Fruit fly (Drosophila melanogaster) S2 (cell line): ENCODE measurements around the gene CG7173.

Experiments
- CG8478 ChIP-seq: fragments of >200 bp; optimal IDR thresholded peaks from 2 replicates; lab custom pipeline; 2018
- CTCF ChIP-seq, 2 experiments: fragments of >200 bp; optimal IDR thresholded peaks; 2 replicates each; lab custom pipeline; 2018

CG7173 gene

DNA sequence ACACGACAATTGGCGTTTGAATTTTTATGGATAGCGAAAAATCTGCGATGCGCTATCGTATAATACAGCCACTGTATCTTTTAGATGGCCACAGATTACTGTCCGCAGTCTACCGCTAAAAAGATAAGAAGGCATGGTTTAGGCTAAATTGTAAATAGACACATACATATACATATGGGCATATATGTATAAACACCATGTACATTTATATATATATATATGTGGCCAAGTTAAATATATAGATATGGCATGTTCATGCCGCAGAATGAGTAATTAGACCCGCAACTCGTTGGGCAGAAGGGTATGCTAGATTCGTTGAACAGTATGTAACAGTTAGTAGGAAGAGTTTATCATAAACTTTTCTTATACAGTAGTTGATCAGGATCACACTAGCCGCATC lies 4.1 kb upstream of the CG7173 start, which contains the start of gene CapaR:
Gene CapaR (minus strand): TSS at position 101 of the 400 bp plus-strand sequence.
- no peak for TF ChIP-seq CTCF (optimal IDR thresholded peaks at IDR 0.05; lab: Kevin White, UChicago)
- TF ChIP-seq CG8478: no peak

DNA sequence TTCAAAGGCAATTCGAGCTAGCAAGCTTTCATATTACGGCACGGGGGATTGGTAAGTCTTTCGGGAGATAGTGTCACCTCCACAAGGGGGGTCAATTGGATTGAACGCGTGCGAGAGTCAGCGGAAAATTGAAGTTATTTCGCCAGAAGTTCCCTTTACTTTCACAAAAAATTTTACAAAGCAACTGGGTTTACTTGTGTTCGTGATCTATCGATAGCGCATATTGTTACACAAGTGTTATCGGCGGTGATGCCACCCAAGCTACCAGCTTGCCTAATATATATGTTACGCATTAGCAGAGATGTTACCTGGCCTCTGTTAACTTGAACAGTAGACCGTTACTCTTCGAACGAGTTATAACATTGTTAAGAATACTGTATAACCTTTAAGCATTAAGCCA lies 3.3 kb downstream of the CG7173 start, which contains the start of gene Wnk:
Gene Wnk (minus strand): TSS at position 177 of the 400 bp plus-strand sequence.
- no peak for TF ChIP-seq CG8478
- no peak for TF ChIP-seq CTCF (optimal IDR thresholded peaks at IDR 0.05; lab: Kevin White, UChicago)

DNA sequence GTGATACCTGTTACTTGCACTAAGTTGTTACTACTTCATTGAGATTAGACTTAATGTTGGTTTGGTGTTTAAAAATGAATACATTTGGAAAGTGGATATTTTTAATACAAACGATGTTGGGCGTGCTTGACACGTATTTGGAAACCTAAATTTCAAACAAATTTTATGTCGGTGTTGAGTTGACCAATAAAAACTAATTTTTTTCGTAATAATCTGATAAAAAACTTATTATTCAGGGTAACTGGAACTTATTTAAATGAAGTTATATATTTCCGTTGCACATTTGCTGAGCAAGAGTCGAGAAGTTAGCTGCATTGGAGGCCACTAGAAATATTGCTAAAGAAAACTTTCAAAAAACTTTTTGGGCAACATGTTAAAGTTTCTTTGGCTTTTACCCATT lies 16.0 kb downstream of the CG7173 start, which contains the start of gene CG33290:
Gene CG33290 (plus strand): TSS at position 301 of the 400 bp plus-strand sequence.
- TF ChIP-seq CG8478 (no peak), CTCF (optimal IDR thresholded peaks at IDR 0.05; lab: Kevin White, UChicago) (no peak)

DNA sequence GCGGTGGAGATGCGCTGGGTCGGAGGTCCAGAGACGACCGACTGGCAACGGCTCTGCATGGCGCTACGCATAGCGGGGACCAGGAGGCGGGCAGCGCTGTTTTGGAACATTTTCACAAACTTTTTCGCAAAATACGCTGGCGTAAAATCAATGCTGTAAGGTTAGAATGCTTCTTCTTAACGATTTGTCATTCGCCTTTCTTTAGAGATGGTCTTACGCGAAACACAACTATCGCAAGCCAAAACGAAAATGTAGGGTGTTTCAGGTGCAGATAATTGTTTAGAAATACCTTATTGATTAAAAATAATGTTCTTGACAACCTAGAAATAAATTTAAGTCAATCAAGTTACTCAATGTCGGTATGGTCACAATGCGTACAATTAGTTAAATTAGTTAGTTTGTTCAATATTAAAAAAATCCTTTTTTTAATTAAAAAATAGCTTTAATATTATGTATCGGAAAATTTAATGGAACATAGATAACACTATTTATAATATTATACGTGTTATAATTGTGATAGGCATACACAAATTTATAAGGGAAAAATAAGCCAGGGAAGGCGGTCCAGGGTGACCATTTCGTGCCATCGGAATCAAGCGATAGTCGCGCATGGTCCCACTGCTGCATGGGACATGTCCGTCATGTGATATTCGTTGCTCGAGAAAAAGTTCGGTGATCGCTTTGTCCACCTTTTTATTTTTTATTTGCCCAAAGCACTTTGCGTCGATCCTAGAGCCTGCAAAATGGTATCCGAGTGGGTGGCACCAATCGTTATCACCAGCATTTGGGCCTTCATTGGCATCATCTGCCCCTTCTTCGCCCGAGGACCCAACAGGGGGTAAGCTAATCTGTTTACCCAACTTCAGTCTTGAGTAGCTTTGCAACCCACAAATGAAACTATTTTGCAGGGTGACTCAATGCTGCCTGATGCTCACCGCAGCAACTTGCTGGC lies 18.5 kb downstream of the CG7173 start, which contains the start of the genes COX8 and VhaM9.7-b:
Gene COX8 (minus strand): TSS at position 203 of the 952 bp plus-strand sequence.
Gene VhaM9.7-b (plus strand): TSS at position 618 of the 952 bp plus-strand sequence.
- TF ChIP-seq CG8478 (no peak), CTCF (optimal IDR thresholded peaks at IDR 0.05; lab: Kevin White, UChicago) (peak; percentile 13 to 14)

DNA sequence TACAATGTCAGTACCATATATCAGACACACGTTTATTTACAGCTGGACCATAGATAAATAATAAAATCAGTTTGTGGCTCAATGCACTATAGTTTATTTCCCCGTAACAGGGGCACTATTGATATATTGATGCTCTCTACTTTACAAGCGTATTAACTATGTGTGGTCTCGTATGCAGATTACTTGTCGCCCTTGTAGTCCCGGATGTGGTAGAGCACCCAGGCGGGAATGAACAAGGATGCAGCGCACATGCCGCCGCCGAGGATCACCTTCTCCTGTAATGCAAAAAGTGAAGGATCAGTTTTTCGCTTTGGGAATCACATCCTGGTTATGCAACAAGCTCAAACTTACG lies 19.2 kb downstream of the CG7173 start:
- no peak for TF ChIP-seq CTCF (optimal IDR thresholded peaks at IDR 0.05; lab: Kevin White, UChicago)
- TF ChIP-seq CG8478: no peak

DNA sequence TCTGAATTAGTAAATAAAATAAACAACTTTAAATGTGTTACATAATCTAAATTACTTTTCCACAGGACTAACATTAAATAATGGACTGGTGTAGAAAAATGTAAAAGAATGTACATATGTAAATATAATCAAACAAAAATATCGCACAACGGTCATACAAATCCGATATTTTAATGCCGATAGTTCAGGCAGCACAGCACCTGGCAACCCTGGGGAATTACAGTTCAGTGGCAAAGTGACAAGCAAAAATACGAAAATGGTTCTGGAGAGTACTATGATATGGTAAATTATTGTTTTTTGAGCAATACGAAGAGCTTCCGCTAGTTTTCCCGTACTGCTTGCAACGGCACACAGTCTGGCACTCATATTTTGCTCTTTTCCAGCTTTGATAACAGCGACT lies 21.2 kb downstream of the CG7173 start, which contains the start of gene Rpn10:
Gene Rpn10 (plus strand): TSS at position 144 of the 400 bp plus-strand sequence.
- TF ChIP-seq CTCF (optimal IDR thresholded peaks at IDR 0.05; lab: Kevin White, UChicago) (peak; percentile 39 to 50), CG8478 (no peak)

DNA sequence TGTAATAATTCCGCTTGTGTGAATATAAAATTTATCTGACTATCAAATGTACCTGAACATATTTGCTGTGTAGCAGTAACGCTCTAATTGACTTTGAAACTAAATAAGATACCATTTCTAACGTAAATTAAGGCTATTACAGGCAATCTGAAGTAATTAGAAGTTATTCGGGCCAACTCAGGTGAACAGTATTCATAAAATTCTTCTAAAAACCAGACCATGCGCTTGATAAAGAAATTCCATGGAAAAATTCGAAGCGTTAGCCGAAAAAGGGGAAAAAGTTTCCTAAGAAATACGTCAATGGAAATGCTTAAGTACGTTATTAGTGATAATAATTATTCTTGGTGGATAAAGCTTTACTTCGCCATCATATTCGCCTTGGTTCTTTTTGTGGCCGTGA lies 23.7 kb downstream of the CG7173 start, which contains the start of gene ppk5:
Gene ppk5 (plus strand): TSS at position 301 of the 400 bp plus-strand sequence.
- TF ChIP-seq CG8478: no peak
- no peak for TF ChIP-seq CTCF (optimal IDR thresholded peaks at IDR 0.05; lab: Kevin White, UChicago)

DNA sequence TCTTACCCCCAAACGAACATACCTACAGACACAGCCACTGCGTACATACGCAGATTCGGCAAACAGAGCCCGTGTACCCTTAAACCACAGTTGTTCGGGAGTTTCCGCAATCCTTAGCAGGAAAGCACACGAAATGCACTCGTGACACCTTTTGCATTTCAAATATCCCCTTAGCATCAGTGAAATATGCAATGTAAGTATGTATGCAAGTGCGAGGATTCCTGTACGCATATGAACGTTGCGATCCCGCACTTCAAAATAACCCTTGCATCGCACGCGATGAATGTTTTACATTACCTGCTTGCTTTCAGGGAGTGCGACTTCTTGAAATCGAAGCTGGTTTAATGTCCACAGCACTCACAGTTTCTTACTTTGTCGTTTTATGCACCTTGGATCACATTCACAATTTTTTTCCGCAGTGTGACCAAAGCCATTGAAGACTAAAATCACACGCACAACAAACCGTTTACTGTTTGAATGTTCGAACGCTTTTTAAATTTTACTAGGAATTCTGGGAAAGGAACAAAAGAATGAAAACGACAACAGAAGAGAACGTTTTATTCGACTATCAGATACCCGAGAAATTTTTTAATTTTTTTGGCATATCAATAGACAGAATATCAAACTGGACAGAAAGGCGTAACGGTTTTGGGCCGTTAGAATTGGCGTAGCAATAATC lies 24.6 kb downstream of the CG7173 start, which contains the start of gene Mkrn1:
Gene Mkrn1 (minus strand): TSS at position 444 of the 679 bp plus-strand sequence.
- TF ChIP-seq CG8478: no peak
- peak in 1 of 2 experiments; percentile 40 for TF ChIP-seq CTCF (optimal IDR thresholded peaks at IDR 0.05; lab: Kevin White, UChicago)

DNA sequence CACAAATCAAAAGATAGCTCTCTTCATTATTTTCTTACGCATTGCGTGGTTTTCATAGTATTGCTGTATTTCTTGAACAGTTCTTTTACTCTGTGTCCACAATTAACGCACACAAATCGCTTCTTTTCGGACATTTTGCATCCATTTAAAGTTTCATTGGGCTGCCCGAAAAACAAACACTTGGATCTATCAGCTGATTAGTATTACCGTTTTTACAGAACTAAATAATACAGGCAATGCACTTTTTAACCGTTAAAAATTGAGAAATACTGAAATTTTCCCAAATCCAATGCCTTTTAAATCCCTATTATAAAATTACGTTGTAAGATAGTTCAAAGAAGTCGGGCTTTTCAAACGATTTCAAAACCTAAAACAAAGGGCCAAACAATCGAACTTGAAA lies 28.9 kb downstream of the CG7173 start, which contains the start of gene Arv1:
Gene Arv1 (minus strand): TSS at position 226 of the 400 bp plus-strand sequence.
- no peak for TF ChIP-seq CTCF (optimal IDR thresholded peaks at IDR 0.05; lab: Kevin White, UChicago)
- no peak for TF ChIP-seq CG8478

DNA sequence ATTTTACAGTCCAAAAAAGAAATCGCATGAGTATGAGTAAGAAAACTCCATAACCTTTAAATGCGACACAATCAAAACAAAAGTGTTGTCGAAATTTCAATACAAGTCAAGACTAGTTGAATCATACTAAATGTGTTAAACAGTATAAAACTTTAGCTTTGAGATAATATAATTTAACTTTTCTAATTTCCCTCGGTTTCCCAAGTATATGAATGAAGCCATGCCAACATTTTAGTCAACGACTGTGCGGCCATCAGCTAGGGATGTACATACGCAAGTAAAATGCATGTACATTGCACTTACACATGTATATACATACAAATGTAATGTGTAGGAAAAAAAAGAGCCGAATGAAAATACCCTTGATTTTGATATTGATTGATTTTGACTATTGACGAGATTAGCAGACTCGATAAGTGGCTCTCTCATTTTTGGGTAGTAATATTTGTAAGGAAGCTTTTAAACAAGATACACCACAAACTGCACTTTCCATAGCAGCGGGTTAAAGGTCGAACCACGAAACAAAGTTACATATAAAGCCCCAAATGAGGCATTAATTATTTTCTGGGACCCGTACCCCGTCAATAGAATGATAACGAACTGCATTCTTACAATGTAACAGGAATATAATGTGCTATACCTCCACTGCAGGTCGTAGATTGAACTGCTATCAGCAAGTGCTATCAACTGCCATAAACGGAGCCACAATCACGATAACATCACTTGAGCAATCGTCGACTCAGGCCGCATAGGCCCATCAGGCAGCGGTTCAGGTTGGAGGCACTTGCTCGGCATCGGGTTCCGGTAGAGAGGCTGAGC lies 33.7 kb downstream of the CG7173 start:
- TF ChIP-seq CTCF (optimal IDR thresholded peaks at IDR 0.05; lab: Kevin White, UChicago) (no peak), CG8478 (no peak)

DNA sequence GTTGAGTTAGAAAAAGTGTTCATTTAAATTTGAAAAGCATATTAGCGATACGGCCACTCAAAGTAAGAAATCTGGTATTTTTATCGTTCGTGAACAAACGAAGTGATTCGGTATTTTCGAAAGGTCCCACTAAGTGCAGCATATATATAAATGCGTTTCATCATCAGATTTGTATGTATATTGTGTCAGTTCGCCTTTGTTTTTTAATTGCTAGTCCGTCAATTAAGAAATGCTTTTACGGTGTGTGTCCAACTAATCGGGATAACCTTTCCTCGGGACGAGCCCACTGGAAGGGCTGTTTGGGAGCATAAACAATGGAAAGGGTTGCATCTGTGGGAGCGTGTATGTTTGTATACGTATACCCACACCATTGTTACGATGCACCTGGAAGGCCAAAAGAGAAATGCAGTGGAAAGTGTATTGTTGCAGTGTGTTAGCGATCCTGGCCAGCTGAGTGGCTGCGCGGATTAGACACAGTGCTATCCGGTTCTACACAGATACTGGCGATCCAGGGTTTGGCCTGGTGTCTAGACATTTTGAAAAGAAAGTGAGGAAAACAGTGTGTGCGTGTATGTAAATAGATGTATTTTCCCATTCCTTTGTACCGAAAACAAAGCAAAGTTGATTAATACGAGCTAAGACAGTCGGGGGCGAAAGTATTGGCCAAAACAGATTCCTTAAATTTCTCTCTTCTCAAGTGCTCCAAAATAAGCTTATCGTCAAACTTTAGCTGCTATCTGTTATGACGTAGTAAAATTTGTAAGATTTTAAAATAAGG lies 34.8 kb downstream of the CG7173 start, which contains the start of gene CG7611:
Gene CG7611 (plus strand): TSS at position 128 of the 778 bp plus-strand sequence.
- peak in 1 of 2 experiments; percentile 1 for TF ChIP-seq CTCF (optimal IDR thresholded peaks at IDR 0.05; lab: Kevin White, UChicago)
- TF ChIP-seq CG8478: no peak

DNA sequence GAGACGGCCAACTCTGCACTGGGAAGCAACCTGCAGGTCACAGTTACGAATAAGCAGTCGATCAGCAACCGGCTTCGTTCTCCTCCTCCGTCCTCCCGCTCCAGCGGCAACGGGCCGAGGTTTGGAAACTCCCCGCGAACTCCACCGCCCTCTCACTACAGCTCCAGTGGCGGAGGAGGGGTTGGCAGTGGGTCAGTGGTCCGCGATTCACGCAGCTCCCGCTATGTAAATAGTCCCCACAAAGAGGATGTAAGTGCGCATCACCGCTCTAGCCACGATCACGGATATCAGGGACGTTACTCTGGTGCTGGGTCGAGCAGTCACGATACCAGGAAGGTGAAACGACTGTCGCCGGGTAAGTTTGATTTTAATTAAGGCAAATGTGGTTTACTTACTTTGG lies 39.7 kb downstream of the CG7173 start:
- TF ChIP-seq CTCF (optimal IDR thresholded peaks at IDR 0.05; lab: Kevin White, UChicago) (no peak), CG8478 (no peak)

DNA sequence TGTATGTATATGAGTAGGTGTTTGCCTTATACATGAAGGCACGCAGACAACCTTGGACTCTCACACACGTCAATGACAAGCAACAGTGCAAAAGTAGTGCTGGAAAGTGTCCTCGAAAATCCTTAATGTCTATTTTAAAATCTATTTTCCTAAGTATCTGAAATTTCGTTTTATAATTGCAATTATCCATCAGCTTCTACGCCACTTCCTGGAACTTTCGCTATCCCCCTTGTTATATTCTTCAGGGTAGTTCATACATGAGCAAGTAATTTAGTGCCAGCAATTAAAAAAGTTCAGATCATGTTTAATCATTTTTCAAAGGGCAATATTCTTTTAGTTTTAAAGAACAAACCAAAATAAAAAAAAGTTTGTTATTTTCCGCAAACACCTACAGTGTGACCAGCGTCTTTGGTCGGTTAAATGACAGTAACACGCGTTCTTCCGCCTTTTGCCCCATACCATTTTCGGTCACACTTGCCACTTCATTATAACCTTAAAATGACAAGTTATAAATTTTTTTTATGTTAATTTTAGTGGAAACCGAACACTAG lies 41.2 kb downstream of the CG7173 start:
- TF ChIP-seq CTCF (optimal IDR thresholded peaks at IDR 0.05; lab: Kevin White, UChicago): no peak
- no peak for TF ChIP-seq CG8478
